Worm (Caenorhabditis elegans) whole organism, L3 larva: Measurements from ENCODE around the gene T05A7.11.

Experiments used
- ZK546.5 ChIP-seq: sonication (generic microtip); optimal IDR thresholded peaks from 2 replicates; lab custom pipeline; 2017; ENCODE audit warnings: missing biosample characterization, missing genetic modification characterization
- aly-2 ChIP-seq: fragments of 150-350 bp; optimal IDR thresholded peaks from 2 replicates; lab custom pipeline; 2014; ENCODE audit warnings: missing biosample characterization, missing genetic modification characterization
- ama-1 ChIP-seq: fragments of 150-350 bp; optimal IDR thresholded peaks from 2 replicates; lab custom pipeline; 2018
- elt-2 ChIP-seq: sonication (generic microtip); optimal IDR thresholded peaks from 2 replicates; lab custom pipeline; 2016; ENCODE audit warnings: missing genetic modification reagents, mild to moderate bottlenecking, missing genetic modification characterization, missing compliant biosample characterization
- pha-4 ChIP-seq: fragments of 150-350 bp; optimal IDR thresholded peaks from 2 replicates; lab custom pipeline; 2014; ENCODE audit warnings: missing biosample characterization, missing genetic modification reagents, missing genetic modification characterization
- snpc-4 ChIP-seq: fragments of 150-350 bp; optimal IDR thresholded peaks from 2 replicates; lab custom pipeline; 2014; ENCODE audit warnings: missing biosample characterization, missing genetic modification characterization
- unc-62 ChIP-seq: fragments of 150-350 bp; sonication (generic microtip); optimal IDR thresholded peaks from 4 replicates; lab custom pipeline; 2014; ENCODE audit warnings: missing biosample characterization, missing genetic modification reagents, missing genetic modification characterization
- ztf-11 ChIP-seq: fragments of 150-350 bp; optimal IDR thresholded peaks from 2 replicates; lab custom pipeline; 2014; ENCODE audit warnings: missing biosample characterization, missing genetic modification characterization

- TF ChIP-seq aly-2 (no peak), snpc-4 (tag; lab: Kevin White, UChicago) (no peak), ztf-11 (no peak), ZK546.5 (no peak), pha-4 (tag; lab: Kevin White, UChicago) (no peak), elt-2 (tag; lab: Kevin White, UChicago) (no peak), ama-1 (lab: Kevin White, UChicago) (no peak), unc-62 (GFP tag; lab: Kevin White, UChicago) (no peak)
These were observed 24.2 kb upstream of the T05A7.11 start, which contains the start of gene F10G7.12 for ce11 chrII:4689477-4689876.
